Fruit fly (Drosophila melanogaster) Kc167 (cell line): ENCODE results near the gene Argl.

Experiments
- Myc ChIP-seq: fragments of >200 bp; optimal IDR thresholded peaks from 2 replicates; lab custom pipeline; 2017; ENCODE audit warnings: missing external identifiers
- Sin3A ChIP-seq: fragments of >200 bp; optimal IDR thresholded peaks from 2 replicates; lab custom pipeline; 2018; ENCODE audit warnings: missing external identifiers
- h ChIP-seq: fragments of >200 bp; optimal IDR thresholded peaks from 3 replicates; lab custom pipeline; 2018; ENCODE audit warnings: missing external identifiers
- insv ChIP-seq: fragments of >200 bp; optimal IDR thresholded peaks from 3 replicates; lab custom pipeline; 2018; ENCODE audit warnings: missing external identifiers
- psq ChIP-seq: fragments of >200 bp; optimal IDR thresholded peaks from 2 replicates; lab custom pipeline; 2017; ENCODE audit warnings: missing external identifiers
- ttk ChIP-seq: sonication (Bioruptor generic); optimal IDR thresholded peaks from 2 replicates; lab custom pipeline; 2017; ENCODE audit warnings: missing external identifiers

The Argl gene

dm6 chr2L:8919638-8920037 is 22.3 kb downstream of the Argl start:
- TF ChIP-seq Sin3A (lab: Kevin White, UChicago) = no peak
- no peak for TF ChIP-seq insv
- TF ChIP-seq ttk = no peak
- TF ChIP-seq Myc = no peak
- no peak for TF ChIP-seq h (lab: Kevin White, UChicago)

- TF ChIP-seq insv (no peak), Sin3A (lab: Kevin White, UChicago) (no peak), psq (no peak), ttk (no peak), h (lab: Kevin White, UChicago) (no peak), Myc (no peak)
These were observed 26.2 kb downstream of the Argl start for dm6 chr2L:8915709-8916108.

DNA sequence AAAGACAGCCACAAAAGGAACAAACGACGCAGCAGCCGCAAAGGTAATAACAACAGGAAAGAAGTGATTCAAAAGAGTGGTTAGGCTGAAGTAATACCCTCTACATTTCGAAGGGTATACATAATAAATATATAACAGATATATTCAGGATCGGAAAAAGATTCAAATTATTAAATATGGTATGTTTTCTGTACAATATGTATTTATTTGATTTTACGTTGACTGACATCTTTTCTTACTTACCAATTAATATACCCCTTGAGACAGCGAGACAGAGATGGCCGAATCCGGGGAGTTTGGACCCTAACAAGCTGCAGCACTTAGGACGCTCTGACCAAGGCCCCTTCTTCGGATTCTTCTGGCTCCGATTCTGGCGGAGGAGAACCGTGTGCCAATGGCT is 35.6 kb downstream of the Argl start:
- no peak for TF ChIP-seq h (lab: Kevin White, UChicago)
- TF ChIP-seq Myc = no peak
- TF ChIP-seq psq = no peak
- TF ChIP-seq insv = no peak
- TF ChIP-seq ttk = no peak
- TF ChIP-seq Sin3A (lab: Kevin White, UChicago) = no peak

DNA sequence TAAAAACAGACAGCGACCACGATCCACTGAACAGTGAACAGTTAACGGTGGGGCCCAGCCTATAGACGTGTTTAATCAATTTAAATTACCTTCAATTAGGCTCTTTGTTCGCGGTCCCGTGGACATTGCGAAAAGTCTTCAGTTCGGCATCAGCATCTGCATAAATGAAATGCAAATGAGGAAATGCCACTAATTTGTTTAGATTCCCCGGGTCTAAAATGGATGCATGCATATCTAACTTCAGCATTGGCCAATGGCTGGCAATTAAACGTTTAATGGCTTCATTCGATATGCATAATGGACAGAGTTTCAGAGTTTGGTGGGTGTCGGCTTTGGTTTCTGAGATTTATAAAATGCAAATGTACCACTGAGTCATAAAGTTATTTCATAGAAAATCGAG is 40.0 kb downstream of the Argl start:
- no peak for TF ChIP-seq Sin3A (lab: Kevin White, UChicago)
- TF ChIP-seq Myc = no peak
- TF ChIP-seq h (lab: Kevin White, UChicago) = no peak
- TF ChIP-seq psq = no peak
- TF ChIP-seq insv = no peak
- no peak for TF ChIP-seq ttk

dm6 chr2L:8898714-8899652 is 42.9 kb downstream of the Argl start, which contains the start of gene CG34398:
Gene CG34398, plus strand, starts transcription at chr2L:8898786.
- TF ChIP-seq Myc (no peak), insv (no peak), Sin3A (lab: Kevin White, UChicago) (no peak), psq (no peak), ttk (no peak), h (lab: Kevin White, UChicago) (no peak)

DNA sequence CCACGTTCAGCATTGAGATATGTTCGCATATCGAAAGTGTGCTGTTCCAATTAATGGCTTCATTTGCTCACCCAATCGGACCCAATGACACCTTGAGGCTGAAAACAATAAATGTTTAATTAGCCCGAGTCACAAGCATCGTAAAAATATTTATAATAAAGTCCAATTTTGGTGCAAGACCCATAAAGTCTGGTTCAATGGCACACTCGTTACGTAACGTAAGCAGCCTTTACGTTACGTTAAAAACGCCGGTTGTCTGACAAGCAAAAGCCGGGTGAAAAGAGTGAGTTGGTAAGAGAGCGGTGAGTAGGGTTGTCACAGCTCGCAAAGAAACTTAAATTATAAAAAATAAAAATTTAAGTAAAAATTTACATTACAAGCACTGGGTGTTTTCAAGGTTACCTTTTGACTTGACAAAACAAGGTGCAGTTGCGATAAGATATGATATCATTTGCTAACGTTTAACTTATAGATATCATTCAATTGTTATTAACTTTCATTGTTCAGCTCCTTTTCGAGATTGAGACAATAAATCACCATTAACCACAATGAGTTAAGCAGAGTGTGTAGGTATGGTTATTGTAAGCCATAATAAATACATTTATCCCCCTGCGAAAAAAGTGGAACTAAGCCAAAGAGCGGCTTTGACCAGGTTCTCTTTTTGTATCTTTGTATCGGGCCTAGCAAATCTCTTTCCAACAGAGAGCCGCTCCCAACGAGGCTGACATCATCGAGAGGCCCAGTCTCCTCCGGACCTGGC is 43.8 kb downstream of the Argl start:
- no peak for TF ChIP-seq psq
- TF ChIP-seq Myc = no peak
- TF ChIP-seq insv = no peak
- TF ChIP-seq h (lab: Kevin White, UChicago) = no peak
- no peak for TF ChIP-seq ttk

- TF ChIP-seq h (lab: Kevin White, UChicago) (no peak), ttk (no peak)
These were observed 47.7 kb downstream of the Argl start for dm6 chr2L:8894224-8894623.

- TF ChIP-seq Sin3A (lab: Kevin White, UChicago) (no peak), psq (no peak), ttk (no peak), insv (no peak), Myc (no peak), h (lab: Kevin White, UChicago) (no peak)
These were observed 50.8 kb downstream of the Argl start, which contains the start of gene CG42713 for dm6 chr2L:8891140-8891539. Gene CG42713, plus strand, starts transcription at chr2L:8891440.
